Worm (Caenorhabditis elegans): Measurements from ENCODE around the gene F16F9.1.

DNA sequence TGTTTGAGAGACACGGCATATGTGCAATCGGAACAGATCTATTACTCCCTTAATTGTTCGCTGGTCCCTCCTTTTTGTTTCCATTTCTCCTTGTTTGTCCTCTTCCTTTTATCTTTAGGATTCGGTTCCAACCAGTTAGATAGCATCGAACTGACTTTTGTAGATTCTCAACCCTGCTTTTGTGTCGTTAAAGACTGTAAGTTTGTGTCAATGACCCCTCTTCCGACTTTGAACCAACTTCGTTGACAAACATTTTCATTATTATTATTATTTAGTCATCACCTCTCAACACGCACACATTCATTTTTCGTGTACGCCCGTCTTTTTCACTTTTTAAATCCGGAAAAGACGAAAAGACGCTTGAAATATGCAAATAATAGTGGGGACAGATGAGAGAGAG is at the start of gene F16F9.1:
- TF ChIP-seq ama-1 (optimal IDR thresholded peaks at IDR 0.05) (no peak), nhr-11 (tag; optimal IDR thresholded peaks at IDR 0.05) (no peak), unc-62 (GFP tag; optimal IDR thresholded peaks at IDR 0.05) (no peak), Y55F3AM.14 (GFP tag; optimal IDR thresholded peaks at IDR 0.05) (no peak), ztf-1 (GFP tag; conservative IDR thresholded peaks at IDR 0.05) (no peak), lin-39 (tag; optimal IDR thresholded peaks at IDR 0.05) (no peak), nhr-6 (tag; optimal IDR thresholded peaks at IDR 0.05) (no peak), egl-27 (tag; optimal IDR thresholded peaks at IDR 0.05) (no peak), nhr-25 (tag; optimal IDR thresholded peaks at IDR 0.05) (no peak)

Data from whole organism, L2 larva.